Fruit fly (Drosophila melanogaster) whole organism, embryonic: ENCODE results near the gene CG9483.

Source experiments
- CG10979 ChIP-seq: fragments of 200-800 bp; sonication (Bioruptor generic); optimal IDR thresholded peaks from 2 replicates; lab custom pipeline; 2018; ENCODE audit warnings: missing biosample characterization, mild to moderate bottlenecking, missing genetic modification characterization, moderate library complexity
- CG12104 ChIP-seq: fragments of 200-800 bp; sonication (Bioruptor generic); optimal IDR thresholded peaks from 3 replicates; lab custom pipeline; 2016; ENCODE audit warnings: missing biosample characterization, missing genetic modification characterization
- CG12155 ChIP-seq: fragments of 200-800 bp; sonication (Bioruptor generic); optimal IDR thresholded peaks from 3 replicates; lab custom pipeline; 2016; ENCODE audit warnings: missing biosample characterization, missing genetic modification characterization
- CG12744 ChIP-seq: fragments of 200-800 bp; sonication (Bioruptor generic); optimal IDR thresholded peaks from 2 replicates; lab custom pipeline; 2016; ENCODE audit warnings: missing biosample characterization, missing genetic modification characterization
- CG13296 ChIP-seq: fragments of 200-800 bp; sonication (Bioruptor generic); optimal IDR thresholded peaks from 3 replicates; lab custom pipeline; 2018; ENCODE audit warnings: missing biosample characterization, mild to moderate bottlenecking, missing genetic modification characterization
- CG13894 ChIP-seq: fragments of 200-800 bp; sonication (Bioruptor generic); optimal IDR thresholded peaks from 3 replicates; lab custom pipeline; 2018; ENCODE audit warnings: missing biosample characterization, mild to moderate bottlenecking, missing genetic modification characterization, moderate library complexity
- CG14965 ChIP-seq: fragments of 200-800 bp; sonication (Bioruptor generic); optimal IDR thresholded peaks from 2 replicates; lab custom pipeline; 2016; ENCODE audit warnings: missing biosample characterization, missing genetic modification characterization, borderline replicate concordance
- CG15514 ChIP-seq: fragments of 200-800 bp; sonication (Bioruptor generic); optimal IDR thresholded peaks from 3 replicates; lab custom pipeline; 2017; ENCODE audit warnings: missing biosample characterization, missing genetic modification characterization, mild to moderate bottlenecking, moderate library complexity, missing genetic modification reagents
- CG17361 ChIP-seq: fragments of 200-800 bp; sonication (Bioruptor generic); IDR thresholded peaks from 3 replicates; pipeline ENCODE4 v1.3.6; 2022; ENCODE audit warnings: missing biosample characterization, missing genetic modification characterization
- CG18476 ChIP-seq: fragments of 200-800 bp; sonication (Bioruptor generic); optimal IDR thresholded peaks from 2 replicates; lab custom pipeline; 2016; ENCODE audit warnings: missing biosample characterization, mild to moderate bottlenecking, missing genetic modification characterization
- CG18599 ChIP-seq: fragments of 200-800 bp; sonication (Bioruptor generic); optimal IDR thresholded peaks from 3 replicates; lab custom pipeline; 2017; ENCODE audit warnings: missing biosample characterization, missing genetic modification characterization, mild to moderate bottlenecking, moderate library complexity, missing genetic modification reagents
- CG30403 ChIP-seq: fragments of 200-800 bp; sonication (Bioruptor generic); optimal IDR thresholded peaks from 3 replicates; lab custom pipeline; 2016; ENCODE audit warnings: missing biosample characterization, missing genetic modification characterization
- CG32772 ChIP-seq: fragments of 200-800 bp; sonication (Bioruptor generic); IDR thresholded peaks from 2 replicates; pipeline ENCODE4 v1.3.6; 2022; ENCODE audit warnings: missing biosample characterization, missing genetic modification characterization
- CG33557 ChIP-seq: fragments of 200-800 bp; sonication (Bioruptor generic); optimal IDR thresholded peaks from 2 replicates; lab custom pipeline; 2019; ENCODE audit warnings: missing biosample characterization, mild to moderate bottlenecking, missing genetic modification characterization, moderate library complexity
- CG3726 ChIP-seq: fragments of 200-800 bp; sonication (Bioruptor generic); IDR thresholded peaks from 3 replicates; pipeline ENCODE4, ENCODE4 v1.3.6; 2022; ENCODE audit warnings: missing biosample characterization, missing genetic modification characterization
- CG4404 ChIP-seq: fragments of 200-800 bp; sonication (Bioruptor generic); IDR thresholded peaks from 2 replicates; pipeline ENCODE4 v1.3.6; 2022; ENCODE audit warnings: missing biosample characterization, missing genetic modification characterization
- CG5953 ChIP-seq: fragments of 200-800 bp; sonication (Bioruptor generic); IDR thresholded peaks from 2 replicates; pipeline ENCODE4 v1.3.6; 2022; ENCODE audit warnings: missing biosample characterization, missing genetic modification characterization
- CG7786 ChIP-seq: fragments of 200-800 bp; sonication (Bioruptor generic); optimal IDR thresholded peaks from 2 replicates; lab custom pipeline; 2016; ENCODE audit warnings: missing biosample characterization, missing genetic modification characterization
- CG7839 ChIP-seq: fragments of 200-800 bp; sonication (Bioruptor generic); optimal IDR thresholded peaks from 3 replicates; lab custom pipeline; 2018; ENCODE audit warnings: missing biosample characterization, mild to moderate bottlenecking, missing genetic modification characterization, moderate library complexity
- CG8089 ChIP-seq: fragments of 200-800 bp; sonication (Bioruptor generic); optimal IDR thresholded peaks from 3 replicates; lab custom pipeline; 2016; ENCODE audit warnings: missing biosample characterization, missing genetic modification characterization
- CG9215 ChIP-seq: fragments of 200-800 bp; sonication (Bioruptor generic); IDR thresholded peaks from 2 replicates; pipeline ENCODE4 v1.3.6; 2022; ENCODE audit warnings: missing biosample characterization, missing genetic modification characterization
- D ChIP-seq, 2 experiments: fragments of 200-800 bp in 1 of 2; fragments of >200 bp in 1 of 2; sonication (Bioruptor generic) in 1 of 2; optimal IDR thresholded peaks; 2 replicates in 1 of 2; 3 replicates in 1 of 2; lab custom pipeline; 2017; ENCODE audit warnings: mild to moderate bottlenecking in 1 of 2, missing biosample characterization in 1 of 2, missing genetic modification characterization in 1 of 2, missing genetic modification reagents in 1 of 2
- D19A ChIP-seq: fragments of 200-800 bp; optimal IDR thresholded peaks from 3 replicates; lab custom pipeline; 2019; ENCODE audit warnings: missing biosample characterization, mild to moderate bottlenecking, missing genetic modification characterization, moderate library complexity
- E2f2 ChIP-seq: fragments of 200-800 bp; sonication (Bioruptor generic); IDR thresholded peaks from 2 replicates; pipeline ENCODE4 v1.3.6; 2022; ENCODE audit warnings: missing biosample characterization, missing genetic modification characterization
- Hmx ChIP-seq: fragments of 200-800 bp; sonication (Bioruptor generic); optimal IDR thresholded peaks from 2 replicates; lab custom pipeline; 2016; ENCODE audit warnings: missing biosample characterization, missing genetic modification characterization
- NK7.1 ChIP-seq: fragments of 200-800 bp; sonication (Bioruptor generic); optimal IDR thresholded peaks from 3 replicates; lab custom pipeline; 2016; ENCODE audit warnings: missing biosample characterization, missing genetic modification characterization
- Vsx1 ChIP-seq: fragments of 200-800 bp; sonication (Bioruptor generic); optimal IDR thresholded peaks from 2 replicates; lab custom pipeline; 2017; ENCODE audit warnings: missing biosample characterization, mild to moderate bottlenecking, missing genetic modification characterization, missing genetic modification reagents
- abd-A ChIP-seq: fragments of 200-800 bp; sonication (Bioruptor generic); optimal IDR thresholded peaks from 3 replicates; lab custom pipeline; 2019; ENCODE audit warnings: missing biosample characterization, mild to moderate bottlenecking, missing genetic modification characterization, moderate library complexity
- al ChIP-seq: fragments of 200-800 bp; sonication (Bioruptor generic); IDR thresholded peaks from 2 replicates; pipeline ENCODE4 v1.3.6; 2022; ENCODE audit warnings: missing biosample characterization, missing genetic modification characterization
- aop ChIP-seq: fragments of 200-800 bp; sonication (Bioruptor generic); IDR thresholded peaks from 2 replicates; pipeline ENCODE4 v1.3.6; 2022; ENCODE audit warnings: missing biosample characterization, missing genetic modification characterization
- ara ChIP-seq: fragments of 200-800 bp; sonication (Bioruptor generic); IDR thresholded peaks from 2 replicates; pipeline ENCODE4 v1.3.6; 2022; ENCODE audit warnings: missing biosample characterization, missing genetic modification characterization
- az2 ChIP-seq: fragments of 200-800 bp; sonication (Bioruptor generic); optimal IDR thresholded peaks from 3 replicates; lab custom pipeline; 2016; ENCODE audit warnings: missing biosample characterization, missing genetic modification characterization
- bowl ChIP-seq: fragments of 200-800 bp; sonication (Bioruptor generic); IDR thresholded peaks from 2 replicates; pipeline ENCODE4 v1.3.6; 2022; ENCODE audit warnings: missing biosample characterization, missing genetic modification characterization
- cad ChIP-seq: fragments of >200 bp; optimal IDR thresholded peaks from 2 replicates; lab custom pipeline; 2017; ENCODE audit warnings: missing biosample characterization, missing genetic modification characterization
- chm ChIP-seq: fragments of 200-800 bp; sonication (Bioruptor generic); IDR thresholded peaks from 2 replicates; pipeline ENCODE4 v1.3.6; 2022; ENCODE audit warnings: missing biosample characterization, missing genetic modification characterization
- da ChIP-seq: fragments of 200-800 bp; sonication (Bioruptor generic); optimal IDR thresholded peaks from 2 replicates; lab custom pipeline; 2016; ENCODE audit warnings: missing biosample characterization, missing genetic modification characterization
- esg ChIP-seq: fragments of 200-800 bp; sonication (Bioruptor generic); conservative IDR thresholded peaks from 2 replicates; pipeline ENCODE4 v1.3.6; 2022; ENCODE audit warnings: missing biosample characterization, missing genetic modification characterization
- fru ChIP-seq: fragments of >200 bp; optimal IDR thresholded peaks from 2 replicates; lab custom pipeline; 2017
- ham ChIP-seq: fragments of 200-800 bp; sonication (Bioruptor generic); IDR thresholded peaks from 2 replicates; pipeline ENCODE4 v1.3.6; 2022; ENCODE audit warnings: missing biosample characterization, missing genetic modification characterization
- hkb ChIP-seq, 2 experiments: fragments of 200-800 bp in 1 of 2; fragments of >200 bp in 1 of 2; sonication (Bioruptor generic) in 1 of 2; IDR thresholded peaks in 1 of 2; optimal IDR thresholded peaks in 1 of 2; 2 replicates each; pipeline versions ENCODE4 v1.3.6 to Lab custom; 2017 to 2022; ENCODE audit warnings: missing biosample characterization in 1 of 2, missing genetic modification characterization in 1 of 2
- org-1 ChIP-seq: fragments of 200-800 bp; sonication (Bioruptor generic); optimal IDR thresholded peaks from 2 replicates; lab custom pipeline; 2017; ENCODE audit warnings: missing biosample characterization, missing genetic modification characterization
- p53 ChIP-seq: fragments of 200-800 bp; sonication (Bioruptor generic); optimal IDR thresholded peaks from 2 replicates; lab custom pipeline; 2016; ENCODE audit warnings: missing biosample characterization, missing genetic modification characterization
- pfk ChIP-seq: fragments of 200-800 bp; sonication (Bioruptor generic); optimal IDR thresholded peaks from 2 replicates; lab custom pipeline; 2018; ENCODE audit warnings: missing biosample characterization, mild to moderate bottlenecking, missing genetic modification characterization, moderate library complexity
- sc ChIP-seq, 3 experiments: fragments of >200 bp in 2 of 3; fragments of 200-800 bp in 1 of 3; sonication (Bioruptor generic) in 1 of 3; optimal IDR thresholded peaks; 2 replicates in 2 of 3; 3 replicates in 1 of 3; lab custom pipeline; 2017; ENCODE audit warnings: mild to moderate bottlenecking in 1 of 3, missing biosample characterization in 1 of 3, missing genetic modification characterization in 1 of 3, missing genetic modification reagents in 1 of 3
- slou ChIP-seq: fragments of 200-800 bp; sonication (Bioruptor generic); optimal IDR thresholded peaks from 3 replicates; lab custom pipeline; 2016; ENCODE audit warnings: missing biosample characterization, missing genetic modification characterization
- sr ChIP-seq: fragments of 200-800 bp; sonication (Bioruptor generic); IDR thresholded peaks from 3 replicates; pipeline ENCODE4 v1.3.6; 2022; ENCODE audit warnings: missing biosample characterization, missing genetic modification characterization
- ttk ChIP-seq: fragments of 200-800 bp; sonication (Bioruptor generic); IDR thresholded peaks from 2 replicates; pipeline ENCODE4 v2.1.2; 2022; ENCODE audit warnings: missing biosample characterization, missing genetic modification characterization
- zf30C ChIP-seq: fragments of 200-800 bp; sonication (Bioruptor generic); optimal IDR thresholded peaks from 3 replicates; lab custom pipeline; 2018; ENCODE audit warnings: missing biosample characterization, mild to moderate bottlenecking, missing genetic modification characterization
- zfh2 ChIP-seq: fragments of 200-800 bp; sonication (Bioruptor generic); optimal IDR thresholded peaks from 2 replicates; lab custom pipeline; 2016; ENCODE audit warnings: missing biosample characterization, missing genetic modification characterization

Gene CG9483

DNA sequence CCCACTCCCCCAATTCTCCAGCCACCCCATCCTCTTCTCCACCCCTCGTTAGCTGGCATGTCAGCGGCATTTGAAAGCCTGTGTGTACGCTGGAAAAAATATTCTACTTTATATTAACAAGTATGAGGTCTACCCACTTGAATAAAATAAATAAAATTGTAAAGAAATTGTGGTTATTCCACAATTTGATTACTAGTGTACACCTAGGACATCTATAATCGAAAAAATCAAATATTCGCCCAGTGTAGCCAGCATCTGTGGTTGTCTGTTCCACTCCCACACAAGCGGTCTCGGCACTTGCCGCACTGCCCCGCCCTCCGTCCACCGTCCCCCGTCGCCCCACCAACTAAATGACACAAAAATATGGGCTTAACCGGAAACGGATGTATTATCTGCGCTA lies 5.8 kb upstream of the CG9483 start (continued):
- TF ChIP-seq ham (GFP tag; lab: Robert Waterston, UW) (no peak), CG18476 (GFP tag; lab: Kevin White, UChicago) (peak; percentile 46), zf30C (GFP tag; lab: Kevin White, UChicago) (no peak), Hmx (GFP tag; lab: Kevin White, UChicago) (no peak), CG15514 (peak; percentile 32), CG12744 (GFP tag; lab: Kevin White, UChicago) (no peak), esg (GFP tag; lab: Robert Waterston, UW) (peak; percentile 68), cad (GFP tag; lab: Kevin White, UChicago) (no peak), CG10979 (tag; lab: Kevin White, UChicago) (peak; percentile 89), D (optimal IDR thresholded peaks at IDR 0.05; lab: Kevin White, UChicago) (no peak), D (GFP tag; optimal IDR thresholded peaks at IDR 0.05; lab: Kevin White, UChicago) (peak; percentile 83), bowl (GFP tag; lab: Robert Waterston, UW) (no peak), chm (GFP tag; lab: Robert Waterston, UW) (peak; percentile 74), CG12155 (GFP tag; lab: Kevin White, UChicago) (peak; percentile 47), CG13296 (GFP tag; lab: Kevin White, UChicago) (peak; percentile 23), zfh2 (GFP tag; lab: Kevin White, UChicago) (no peak), CG32772 (GFP tag; lab: Robert Waterston, UW) (peak; percentile 78), NK7.1 (no peak), ara (GFP tag; lab: Robert Waterston, UW) (peak; percentile 77), CG3726 (GFP tag; lab: Robert Waterston, UW) (peak; percentile 68; the same call in 2 of the 3 replicates), fru (lab: Kevin White, UChicago) (no peak), pfk (no peak), sr (GFP tag; lab: Robert Waterston, UW) (0 out of 3 replicates have a peak, but pooled peaks have one; percentile 13), CG5953 (GFP tag; lab: Robert Waterston, UW) (peak; percentile 27; the same call in 1 of the 2 replicates), da (no peak), CG4404 (peak; percentile 73), p53 (GFP tag; lab: Kevin White, UChicago) (no peak), abd-A (tag; lab: Kevin White, UChicago) (no peak), aop (GFP tag; lab: Robert Waterston, UW) (0 out of 2 replicates have a peak, but pooled peaks have one; percentile 48), CG14965 (no peak), Vsx1 (GFP tag; lab: Kevin White, UChicago) (no peak), CG12104 (GFP tag; lab: Kevin White, UChicago) (peak; percentile 52), al (GFP tag; lab: Robert Waterston, UW) (no peak; the same call in 1 of the 2 replicates), E2f2 (peak; percentile 39; the same call in 1 of the 2 replicates), hkb (optimal IDR thresholded peaks at IDR 0.05; lab: Kevin White, UChicago) (no peak), hkb (GFP tag; IDR thresholded peaks at IDR 0.05; lab: Robert Waterston, UW) (peak; percentile 81), ttk (GFP tag; lab: Robert Waterston, UW) (peak; percentile 74), CG7839 (tag; lab: Kevin White, UChicago) (peak; percentile 71), CG9215 (GFP tag; lab: Robert Waterston, UW) (peak; percentile 63), D19A (tag; lab: Kevin White, UChicago) (peak; percentile 74), CG13894 (no peak), CG7786 (GFP tag; lab: Kevin White, UChicago) (no peak), CG30403 (GFP tag; lab: Kevin White, UChicago) (peak; percentile 63), slou (no peak), CG17361 (GFP tag; lab: Robert Waterston, UW) (peak; percentile 82; the same call in 2 of the 3 replicates), CG33557 (peak; percentile 65), CG8089 (GFP tag; lab: Kevin White, UChicago) (no peak), org-1 (peak; percentile 47), CG18599 (GFP tag; lab: Kevin White, UChicago) (peak; percentile 77), sc (optimal IDR thresholded peaks at IDR 0.05; lab: Kevin White, UChicago) (no peak), sc (GFP tag; optimal IDR thresholded peaks at IDR 0.05; lab: Kevin White, UChicago) (peak; percentile 32), az2 (GFP tag; lab: Kevin White, UChicago) (peak; percentile 72)
